Worm (Caenorhabditis elegans) whole organism, L1 larva: ENCODE measurements around the gene scl-12.
A peak's percentile ranks its signal among the peaks of the same experiment; 100 is the strongest.

Experiments
- C04F5.9 ChIP-seq: sonication (generic microtip); optimal IDR thresholded peaks from 2 replicates; lab custom pipeline; 2016; ENCODE audit warnings: missing genetic modification characterization, missing compliant biosample characterization
- C34B4.2 ChIP-seq: sonication (generic microtip); optimal IDR thresholded peaks from 2 replicates; lab custom pipeline; 2017; ENCODE audit warnings: mild to moderate bottlenecking, missing genetic modification characterization, missing compliant biosample characterization
- aha-1 ChIP-seq: fragments of 150-350 bp; optimal IDR thresholded peaks from 2 replicates; lab custom pipeline; 2014; ENCODE audit warnings: missing biosample characterization, missing genetic modification characterization
- ama-1 ChIP-seq: fragments of 150-350 bp; optimal IDR thresholded peaks from 2 replicates; lab custom pipeline; 2014
- ceh-63 ChIP-seq: fragments of 200-800 bp; sonication (Bioruptor generic); optimal IDR thresholded peaks from 2 replicates; lab custom pipeline; 2018; ENCODE audit warnings: mild to moderate bottlenecking, missing genetic modification characterization, missing compliant biosample characterization
- dsc-1 ChIP-seq: sonication (generic microtip); optimal IDR thresholded peaks from 2 replicates; lab custom pipeline; 2016; ENCODE audit warnings: mild to moderate bottlenecking, missing genetic modification characterization, missing compliant biosample characterization
- efl-1 ChIP-seq, 4 experiments: fragments of 150-350 bp; optimal IDR thresholded peaks in 3 of 4; peaks in 1 of 4; 1 replicate in 1 of 4; 2 replicates in 3 of 4; lab custom pipeline; 2014; ENCODE audit warnings: missing biosample characterization in 2 of 4, missing genetic modification characterization in 2 of 4, missing genetic modification reagents in 2 of 4
- efl-3 ChIP-seq: fragments of 200-800 bp; sonication (Bioruptor generic); optimal IDR thresholded peaks from 2 replicates; lab custom pipeline; 2018; ENCODE audit warnings: mild to moderate bottlenecking, missing genetic modification characterization, missing compliant biosample characterization
- egl-13 ChIP-seq: sonication (generic microtip); optimal IDR thresholded peaks from 2 replicates; lab custom pipeline; 2016; ENCODE audit warnings: missing genotype, missing genetic modification reagents, missing genetic modification characterization, missing compliant biosample characterization
- egl-27 ChIP-seq, 2 experiments: fragments of 150-350 bp in 1 of 2; sonication (generic microtip); optimal IDR thresholded peaks; 3 replicates each; lab custom pipeline; 2017 to 2018; ENCODE audit warnings: missing biosample characterization in 2 of 2, missing genetic modification characterization in 2 of 2, missing genetic modification reagents in 2 of 2
- elt-2 ChIP-seq: sonication (generic microtip); optimal IDR thresholded peaks from 2 replicates; lab custom pipeline; 2016; ENCODE audit warnings: missing genetic modification characterization, mild to moderate bottlenecking, inconsistent platforms, missing compliant biosample characterization, missing genetic modification reagents
- ets-5 ChIP-seq: fragments of 200-800 bp; sonication (Bioruptor generic); IDR thresholded peaks from 2 replicates; pipeline ENCODE4 v1.3.6; 2022; ENCODE audit warnings: missing genetic modification characterization, missing compliant biosample characterization
- grh-1 ChIP-seq: fragments of 200-800 bp; sonication (Bioruptor generic); IDR thresholded peaks from 2 replicates; pipeline ENCODE4 v1.3.6; 2022; ENCODE audit warnings: missing genetic modification reagents, missing genetic modification characterization, missing compliant biosample characterization
- hlh-4 ChIP-seq: sonication (generic microtip); optimal IDR thresholded peaks from 2 replicates; lab custom pipeline; 2016; ENCODE audit warnings: mild to moderate bottlenecking, missing genetic modification characterization, missing compliant biosample characterization
- hpl-2 ChIP-seq: fragments of 150-350 bp; optimal IDR thresholded peaks from 2 replicates; lab custom pipeline; 2014; ENCODE audit warnings: missing biosample characterization, missing genetic modification reagents, missing genetic modification characterization
- isw-1 ChIP-seq: fragments of 200-800 bp; sonication (Bioruptor generic); IDR thresholded peaks from 2 replicates; pipeline ENCODE4 v1.3.6; 2022; ENCODE audit warnings: missing genetic modification characterization, missing compliant biosample characterization
- jun-1 ChIP-seq: fragments of 150-350 bp; optimal IDR thresholded peaks from 2 replicates; lab custom pipeline; 2014; ENCODE audit warnings: missing biosample characterization, missing genetic modification reagents, missing genetic modification characterization
- lin-13 ChIP-seq: fragments of 150-350 bp; optimal IDR thresholded peaks from 2 replicates; lab custom pipeline; 2014; ENCODE audit warnings: missing biosample characterization, missing genetic modification reagents, missing genetic modification characterization
- lin-15B ChIP-seq: fragments of 150-350 bp; sonication (generic microtip); optimal IDR thresholded peaks from 3 replicates; lab custom pipeline; 2014; ENCODE audit warnings: missing biosample characterization, missing genetic modification characterization
- lin-35 ChIP-seq, 2 experiments: fragments of 150-350 bp; optimal IDR thresholded peaks; 2 replicates each; lab custom pipeline; 2014; ENCODE audit warnings: missing biosample characterization in 2 of 2, missing genetic modification characterization in 2 of 2, missing genetic modification reagents in 2 of 2
- lin-39 ChIP-seq: fragments of 150-350 bp; optimal IDR thresholded peaks from 2 replicates; lab custom pipeline; 2014; ENCODE audit warnings: missing biosample characterization, missing genetic modification reagents, missing genetic modification characterization
- lsy-2 ChIP-seq, 2 experiments: fragments of 150-350 bp; optimal IDR thresholded peaks; 2 replicates each; lab custom pipeline; 2014; ENCODE audit warnings: missing biosample characterization in 2 of 2, missing genetic modification characterization in 2 of 2
- mab-9 ChIP-seq: fragments of 200-800 bp; sonication (Bioruptor generic); IDR thresholded peaks from 2 replicates; pipeline ENCODE4 v1.3.6; 2022; ENCODE audit warnings: missing genetic modification reagents, missing genetic modification characterization, missing compliant biosample characterization
- mdl-1 ChIP-seq, 2 experiments: fragments of 150-350 bp; optimal IDR thresholded peaks; 2 replicates each; lab custom pipeline; 2014 to 2017; ENCODE audit warnings: missing biosample characterization in 2 of 2, missing genetic modification characterization in 2 of 2, inconsistent platforms in 1 of 2
- nhr-19 ChIP-seq: fragments of 200-800 bp; sonication (Bioruptor generic); conservative IDR thresholded peaks from 2 replicates; pipeline ENCODE4 v1.3.6; 2022; ENCODE audit warnings: missing genetic modification characterization, missing compliant biosample characterization
- nhr-20 ChIP-seq: sonication (generic microtip); optimal IDR thresholded peaks from 2 replicates; lab custom pipeline; 2016; ENCODE audit warnings: mild to moderate bottlenecking, missing genetic modification characterization, missing compliant biosample characterization
- nhr-237 ChIP-seq: fragments of 150-350 bp; optimal IDR thresholded peaks from 2 replicates; lab custom pipeline; 2014; ENCODE audit warnings: missing biosample characterization, missing genetic modification characterization
- nhr-47 ChIP-seq: sonication (generic microtip); optimal IDR thresholded peaks from 2 replicates; lab custom pipeline; 2016; ENCODE audit warnings: mild to moderate bottlenecking, missing genetic modification characterization, moderate library complexity, missing compliant biosample characterization
- nhr-71 ChIP-seq: sonication (generic microtip); optimal IDR thresholded peaks from 2 replicates; lab custom pipeline; 2016; ENCODE audit warnings: mild to moderate bottlenecking, missing genetic modification characterization, moderate library complexity, missing compliant biosample characterization
- nhr-76 ChIP-seq: sonication (generic microtip); optimal IDR thresholded peaks from 2 replicates; lab custom pipeline; 2017; ENCODE audit warnings: missing biosample characterization, missing genetic modification characterization
- nhr-77 ChIP-seq: fragments of 150-350 bp; optimal IDR thresholded peaks from 2 replicates; lab custom pipeline; 2014; ENCODE audit warnings: missing biosample characterization, missing genetic modification characterization
- nhr-84 ChIP-seq: sonication (generic microtip); optimal IDR thresholded peaks from 2 replicates; lab custom pipeline; 2017; ENCODE audit warnings: missing biosample characterization, missing genetic modification characterization
- nhr-85 ChIP-seq: sonication (generic microtip); peaks from one replicate; lab custom pipeline; 2016; ENCODE audit warnings: missing genetic modification characterization, inconsistent platforms, missing compliant biosample characterization
- nhr-90 ChIP-seq: sonication (generic microtip); optimal IDR thresholded peaks from 2 replicates; lab custom pipeline; 2016; ENCODE audit warnings: mild to moderate bottlenecking, missing genetic modification characterization, missing compliant biosample characterization; ENCODE audit not compliant: poor library complexity
- pag-3 ChIP-seq: sonication (generic microtip); optimal IDR thresholded peaks from 2 replicates; lab custom pipeline; 2017; ENCODE audit warnings: missing genetic modification characterization, mild to moderate bottlenecking, missing compliant biosample characterization, antibody characterized with exemption, borderline replicate concordance; ENCODE audit not compliant: insufficient read depth
- pax-3 ChIP-seq: fragments of 200-800 bp; sonication (Bioruptor generic); optimal IDR thresholded peaks from 2 replicates; lab custom pipeline; 2018; ENCODE audit warnings: mild to moderate bottlenecking, missing genetic modification characterization, moderate library complexity, missing compliant biosample characterization
- pqm-1 ChIP-seq: sonication (generic microtip); optimal IDR thresholded peaks from 3 replicates; lab custom pipeline; 2017; ENCODE audit warnings: missing biosample characterization, missing genetic modification characterization
- snu-23 ChIP-seq: sonication (generic microtip); optimal IDR thresholded peaks from 2 replicates; lab custom pipeline; 2016; ENCODE audit warnings: missing genetic modification characterization, missing compliant biosample characterization
- sptf-1 ChIP-seq: fragments of 150-350 bp; optimal IDR thresholded peaks from 2 replicates; lab custom pipeline; 2014; ENCODE audit warnings: missing biosample characterization, missing genetic modification characterization
- swsn-7 ChIP-seq: sonication (generic microtip); optimal IDR thresholded peaks from 2 replicates; lab custom pipeline; 2016; ENCODE audit warnings: missing genetic modification characterization, missing compliant biosample characterization
- tlp-1 ChIP-seq: fragments of 150-350 bp; optimal IDR thresholded peaks from 2 replicates; lab custom pipeline; 2014; ENCODE audit warnings: missing biosample characterization, missing genetic modification characterization
- unc-130 ChIP-seq: fragments of 150-350 bp; optimal IDR thresholded peaks from 2 replicates; lab custom pipeline; 2017; ENCODE audit warnings: missing biosample characterization, missing genetic modification characterization, inconsistent platforms
- unc-30 ChIP-seq: sonication (generic microtip); optimal IDR thresholded peaks from 2 replicates; lab custom pipeline; 2017; ENCODE audit warnings: missing biosample characterization, missing genetic modification characterization
- unc-86 ChIP-seq: sonication (generic microtip); optimal IDR thresholded peaks from 2 replicates; lab custom pipeline; 2016; ENCODE audit warnings: missing genetic modification characterization, missing compliant biosample characterization
- zag-1 ChIP-seq: fragments of 150-350 bp; optimal IDR thresholded peaks from 2 replicates; lab custom pipeline; 2014; ENCODE audit warnings: missing biosample characterization, missing genetic modification characterization
- zip-4 ChIP-seq: fragments of 200-800 bp; sonication (Bioruptor generic); optimal IDR thresholded peaks from 2 replicates; lab custom pipeline; 2018; ENCODE audit warnings: mild to moderate bottlenecking, missing genetic modification characterization, moderate library complexity, missing compliant biosample characterization

scl-12 gene

ce11 chrV:3810035-3810434 lies 2.4 kb upstream of the scl-12 start:
- TF ChIP-seq pax-3 (tag; lab: Kevin White, UChicago) (no peak), zag-1 (tag; lab: Kevin White, UChicago) (no peak), nhr-85 (tag; lab: Kevin White, UChicago) (peak; percentile 36), mab-9 (no peak), mdl-1 (tag; optimal IDR thresholded peaks at IDR 0.05; lab: Kevin White, UChicago) (no peak), hpl-2 (GFP tag; lab: Kevin White, UChicago) (no peak), egl-27 (tag; optimal IDR thresholded peaks at IDR 0.05; lab: Kevin White, UChicago) (no peak), ama-1 (lab: Kevin White, UChicago) (no peak), efl-1 (optimal IDR thresholded peaks at IDR 0.05; lab: Kevin White, UChicago) (no peak), efl-1 (GFP tag; optimal IDR thresholded peaks at IDR 0.05 in 1 of 2; lab: Kevin White, UChicago) (peak in 1 of 2 experiments; percentile 59)
- TF ChIP-seq, all 84 proteins: peak for 2

DNA sequence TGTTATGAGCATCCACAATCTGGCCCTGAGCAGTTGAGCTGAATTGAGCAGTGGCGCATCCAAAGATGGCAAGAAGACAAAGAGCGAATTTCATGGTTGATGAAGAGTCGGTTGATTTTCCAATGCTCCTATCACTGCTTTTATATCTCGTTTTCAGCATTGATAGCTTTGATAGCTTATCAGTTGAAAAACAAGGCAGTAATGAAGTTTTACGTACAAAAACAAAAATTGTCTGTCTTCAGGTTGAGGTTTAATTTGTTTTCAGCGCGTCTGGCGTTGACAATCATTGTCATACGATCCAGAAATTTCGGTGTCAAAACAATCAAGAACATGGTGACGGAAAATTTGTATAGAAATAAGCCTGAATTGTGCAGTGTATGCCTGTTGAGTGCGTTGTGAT lies 850 bp upstream of the scl-12 start, which contains the start of gene scl-13:
scl-13 (minus strand) TSS at position 101 of the 400 bp plus-strand sequence.
- TF ChIP-seq C04F5.9 (tag; lab: Kevin White, UChicago), result no peak
- no peak for TF ChIP-seq nhr-90
- no peak for TF ChIP-seq lsy-2 (tag; optimal IDR thresholded peaks at IDR 0.05; lab: Kevin White, UChicago)
- no peak for TF ChIP-seq tlp-1 (tag; lab: Kevin White, UChicago)
- no peak for TF ChIP-seq nhr-237

DNA sequence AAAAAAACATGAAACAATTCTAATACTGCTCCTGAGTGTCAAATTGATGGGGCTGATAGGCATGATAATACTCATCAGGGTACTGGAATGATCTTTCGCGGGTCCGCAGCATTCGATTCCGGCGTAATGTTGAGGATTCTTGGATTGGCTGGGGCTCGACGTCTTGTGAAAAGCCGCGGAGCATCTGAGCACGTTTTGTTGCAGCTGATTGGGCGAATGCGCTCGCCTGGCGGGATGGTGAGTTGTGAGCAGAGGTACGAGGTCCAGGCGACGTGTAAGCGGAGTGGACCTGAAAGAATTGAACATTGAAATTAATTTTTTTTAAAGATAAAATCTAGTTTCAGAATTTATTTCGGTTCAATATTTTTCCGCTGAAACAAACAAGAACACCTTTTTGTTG lies 1.6 kb downstream of the scl-12 start:
- TF ChIP-seq unc-86 (tag; lab: Kevin White, UChicago) (no peak), unc-30 (tag; lab: Kevin White, UChicago) (no peak), lin-13 (no peak), ceh-63 (GFP tag; lab: Kevin White, UChicago) (no peak), efl-1 (optimal IDR thresholded peaks at IDR 0.05; lab: Kevin White, UChicago) (no peak), efl-1 (GFP tag; optimal IDR thresholded peaks at IDR 0.05 in 1 of 2; lab: Kevin White, UChicago) (peak in 1 of 2 experiments; percentile 37), nhr-76 (tag; lab: Kevin White, UChicago) (no peak)

DNA sequence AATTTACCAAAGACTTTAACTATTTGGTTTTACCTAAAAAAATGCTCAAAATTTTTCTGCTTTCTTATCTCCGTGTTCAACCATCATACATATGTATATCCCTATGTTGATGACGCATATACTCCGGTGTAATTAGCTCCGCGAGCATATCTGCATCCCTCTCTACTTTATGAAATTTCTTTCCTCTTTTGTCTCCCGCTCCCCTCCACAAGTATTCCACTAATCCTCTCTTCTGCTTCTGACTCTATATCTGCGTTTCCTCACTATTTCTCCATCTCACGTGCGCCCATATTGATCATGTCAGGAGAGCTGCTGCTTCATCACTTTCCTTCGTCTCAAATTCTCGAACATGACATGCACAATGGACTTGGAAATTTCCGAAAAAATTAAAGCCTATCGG lies 2.5 kb downstream of the scl-12 start, which contains the start of gene H10D18.1:
H10D18.1 (plus strand) TSS at position 277 of the 400 bp plus-strand sequence.
- TF ChIP-seq nhr-77 (tag; lab: Kevin White, UChicago) (no peak), unc-30 (tag; lab: Kevin White, UChicago) (no peak), tlp-1 (tag; lab: Kevin White, UChicago) (no peak), sptf-1 (no peak), ama-1 (lab: Kevin White, UChicago) (no peak), lin-15B (tag; lab: Kevin White, UChicago) (no peak), isw-1 (GFP tag; lab: Robert Waterston, UW) (no peak), nhr-71 (peak; percentile 51), unc-130 (tag; lab: Kevin White, UChicago) (no peak), pqm-1 (tag; lab: Kevin White, UChicago) (no peak), dsc-1 (tag; lab: Kevin White, UChicago) (peak; percentile 77), aha-1 (tag; lab: Kevin White, UChicago) (no peak), nhr-237 (no peak), zip-4 (GFP tag; lab: Kevin White, UChicago) (no peak), snu-23 (peak; percentile 7), nhr-90 (no peak), jun-1 (tag; lab: Kevin White, UChicago) (no peak), efl-3 (GFP tag; lab: Kevin White, UChicago) (no peak), ets-5 (GFP tag; lab: Robert Waterston, UW) (no peak), nhr-19 (GFP tag; lab: Robert Waterston, UW) (no peak), lsy-2 (tag; optimal IDR thresholded peaks at IDR 0.05; lab: Kevin White, UChicago) (no peak), lin-35 (GFP tag; optimal IDR thresholded peaks at IDR 0.05; lab: Kevin White, UChicago) (no peak), pag-3 (tag; lab: Kevin White, UChicago) (no peak), lin-13 (no peak), lin-39 (no peak), nhr-85 (tag; lab: Kevin White, UChicago) (no peak), elt-2 (tag; lab: Kevin White, UChicago) (no peak), nhr-47 (tag; lab: Kevin White, UChicago) (peak; percentile 48), swsn-7 (tag; lab: Kevin White, UChicago) (peak; percentile 7), nhr-20 (tag; lab: Kevin White, UChicago) (no peak), grh-1 (GFP tag; lab: Robert Waterston, UW) (no peak), hlh-4 (tag; lab: Kevin White, UChicago) (no peak), nhr-84 (no peak), egl-13 (tag; lab: Kevin White, UChicago) (peak; percentile 43), C34B4.2 (no peak)
